Fruit fly (Drosophila melanogaster): ENCODE measurements around the gene hd.
A peak's percentile ranks its signal among the peaks of the same experiment; 100 is the strongest.

Gene hd

DNA sequence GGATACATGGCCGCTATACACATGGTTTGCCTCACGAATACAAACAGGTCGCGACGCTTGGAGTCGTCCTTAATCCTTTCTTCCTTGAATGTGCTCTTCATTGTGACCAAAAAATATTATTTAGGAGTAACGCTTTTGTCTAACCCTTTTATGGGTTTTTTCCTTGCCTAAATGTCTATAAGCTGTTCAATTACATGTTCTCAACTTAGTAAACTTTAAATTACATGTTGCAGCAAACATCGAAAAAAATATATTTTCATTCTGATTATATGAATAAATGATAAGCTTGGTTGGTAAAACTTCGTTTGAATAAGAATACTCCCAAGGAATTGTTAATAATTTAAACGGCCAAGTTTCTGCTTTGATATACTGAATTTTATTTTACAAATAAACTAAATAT is 24.3 kb upstream of the hd start, which contains the start of gene Or83a:
Gene Or83a, minus strand, starts transcription at position 101 of the 400 bp plus-strand sequence.
- TF ChIP-seq OdsH (GFP tag; optimal IDR thresholded peaks at IDR 0.05) (no peak), acj6 (GFP tag; optimal IDR thresholded peaks at IDR 0.05) (no peak), CG8119 (GFP tag; IDR thresholded peaks at IDR 0.05) (no peak), Eip93F (GFP tag; optimal IDR thresholded peaks at IDR 0.05) (no peak), svp (GFP tag) (no peak), Hr38 (GFP tag; optimal IDR thresholded peaks at IDR 0.05) (no peak), pdm3 (GFP tag; optimal IDR thresholded peaks at IDR 0.05) (no peak), CG3919 (GFP tag; optimal IDR thresholded peaks at IDR 0.05) (no peak), Sox15 (GFP tag; optimal IDR thresholded peaks at IDR 0.05) (no peak), fd85E (GFP tag; optimal IDR thresholded peaks at IDR 0.05) (no peak)

DNA sequence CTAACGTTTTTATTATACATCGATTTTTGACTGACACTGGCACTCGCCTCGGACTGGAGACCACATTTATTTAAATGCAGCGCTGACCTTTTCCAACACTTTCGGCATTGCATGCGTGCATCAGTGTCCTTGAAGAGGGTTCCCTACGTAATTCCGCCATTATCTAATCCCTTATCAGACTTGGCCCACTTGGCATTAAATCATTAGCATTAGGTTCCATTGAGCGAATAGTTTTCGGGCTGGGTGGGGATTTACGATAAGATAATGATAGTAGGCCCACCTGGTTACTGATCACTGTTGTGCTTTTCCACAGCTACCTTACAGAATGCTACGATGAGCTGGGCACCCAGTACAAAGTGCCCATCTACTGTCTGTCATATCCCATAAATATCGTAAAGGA is 20.4 kb upstream of the hd start:
- TF ChIP-seq Hr38 (GFP tag; optimal IDR thresholded peaks at IDR 0.05) (no peak), acj6 (GFP tag; optimal IDR thresholded peaks at IDR 0.05) (no peak), Eip78C (GFP tag) (no peak), net (GFP tag; optimal IDR thresholded peaks at IDR 0.05) (no peak), Hr4 (GFP tag; optimal IDR thresholded peaks at IDR 0.05) (no peak), CG6808 (GFP tag; optimal IDR thresholded peaks at IDR 0.05) (no peak)

DNA sequence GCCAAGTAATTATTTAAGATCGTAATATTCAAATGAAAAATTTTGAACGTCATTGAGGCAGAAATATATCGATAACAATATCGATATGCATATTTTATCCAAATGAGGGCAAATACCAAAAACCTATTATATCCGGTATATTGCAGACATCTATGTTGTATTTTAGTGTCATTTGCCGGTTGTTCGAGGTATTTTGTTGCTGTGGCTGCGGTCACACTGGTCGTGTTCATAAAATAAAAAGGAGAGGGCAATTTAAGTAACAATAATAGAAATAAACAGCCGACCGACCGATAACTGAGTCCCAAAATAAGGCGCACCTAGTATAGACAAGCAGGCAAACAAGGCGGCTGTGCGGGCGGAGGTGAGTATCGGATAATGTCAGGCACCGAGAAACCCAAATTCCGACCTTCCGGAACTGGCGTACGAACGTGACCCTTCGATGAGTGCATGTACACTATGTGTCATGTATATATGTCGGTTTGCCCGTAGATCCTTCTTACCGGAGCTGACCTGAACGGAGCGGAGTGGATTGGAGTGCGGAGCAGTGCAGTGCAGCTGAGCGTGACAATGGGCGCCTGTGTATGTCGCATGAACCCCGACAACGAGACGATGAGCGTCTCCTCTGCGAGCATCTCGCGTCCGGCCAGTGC is 19.1 kb upstream of the hd start, which contains the start of gene CG1172:
Gene CG1172, plus strand, starts transcription at position 181 of the 650 bp plus-strand sequence.
- peak; percentile 9 for TF ChIP-seq lz (GFP tag; optimal IDR thresholded peaks at IDR 0.05)
- no peak for TF ChIP-seq CG32006 (GFP tag; optimal IDR thresholded peaks at IDR 0.05)
- TF ChIP-seq Sox102F (GFP tag; optimal IDR thresholded peaks at IDR 0.05) = no peak
- peak; percentile 67 for TF ChIP-seq Eip78C (GFP tag)
- no peak for TF ChIP-seq Ets21C (GFP tag; optimal IDR thresholded peaks at IDR 0.05)
- no peak for TF ChIP-seq dac (GFP tag; optimal IDR thresholded peaks at IDR 0.05)
- TF ChIP-seq Sox14 (GFP tag; optimal IDR thresholded peaks at IDR 0.05) = peak; percentile 25
- TF ChIP-seq Met (GFP tag; optimal IDR thresholded peaks at IDR 0.05) = peak; percentile 9
- no peak for TF ChIP-seq Lpt (GFP tag; optimal IDR thresholded peaks at IDR 0.05)
- TF ChIP-seq Hr38 (GFP tag; optimal IDR thresholded peaks at IDR 0.05) = no peak
- no peak for TF ChIP-seq OdsH (GFP tag; optimal IDR thresholded peaks at IDR 0.05)
- no peak for TF ChIP-seq Smox (GFP tag; optimal IDR thresholded peaks at IDR 0.05)
- TF ChIP-seq svp (GFP tag) = peak; percentile 88
- peak; percentile 17 for TF ChIP-seq CG1621 (tag; optimal IDR thresholded peaks at IDR 0.05)
- no peak for TF ChIP-seq CG3919 (GFP tag; optimal IDR thresholded peaks at IDR 0.05)
- no peak for TF ChIP-seq cyc (GFP tag; optimal IDR thresholded peaks at IDR 0.05)
- TF ChIP-seq CG7368 (GFP tag; optimal IDR thresholded peaks at IDR 0.05) = no peak
- TF ChIP-seq CG31627 (GFP tag; optimal IDR thresholded peaks at IDR 0.05) = no peak
- no peak for TF ChIP-seq CG11762 (GFP tag; optimal IDR thresholded peaks at IDR 0.05; ENCODE audit: insufficient read depth)
- TF ChIP-seq pdm3 (GFP tag; optimal IDR thresholded peaks at IDR 0.05) = no peak
- TF ChIP-seq Blimp-1 (GFP tag; optimal IDR thresholded peaks at IDR 0.05) = no peak
- TF ChIP-seq salr (GFP tag; optimal IDR thresholded peaks at IDR 0.05) = no peak

DNA sequence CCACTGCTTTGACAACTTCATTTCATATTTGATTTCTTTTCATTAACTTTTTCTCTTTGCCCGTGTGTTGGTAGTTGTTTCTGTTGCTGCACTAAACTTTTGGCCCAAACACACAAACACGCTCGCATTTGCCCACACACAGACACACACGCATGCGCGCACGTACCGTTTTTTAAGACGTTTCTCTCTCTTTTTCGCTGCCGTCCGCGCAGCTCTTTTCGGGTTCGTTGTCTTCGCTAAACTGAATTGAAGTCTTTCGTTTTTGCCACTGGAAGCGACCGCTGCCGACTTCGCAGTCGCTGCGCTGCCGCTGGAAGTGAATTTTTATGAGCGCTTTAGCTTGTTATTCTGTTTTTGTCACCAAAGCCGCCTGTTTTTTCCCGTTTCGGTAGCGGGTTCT is 17.9 kb upstream of the hd start, which contains the start of gene kkv:
Gene kkv, minus strand, starts transcription at position 246 of the 400 bp plus-strand sequence.
- TF ChIP-seq fd85E (GFP tag; optimal IDR thresholded peaks at IDR 0.05) = no peak
- TF ChIP-seq svp (GFP tag) = no peak
- peak; percentile 39; the same call in 1 of the 3 replicates for TF ChIP-seq eg (GFP tag; IDR thresholded peaks at IDR 0.05)
- TF ChIP-seq Smox (GFP tag; optimal IDR thresholded peaks at IDR 0.05) = no peak
- no peak for TF ChIP-seq CG8119 (GFP tag; IDR thresholded peaks at IDR 0.05)

DNA sequence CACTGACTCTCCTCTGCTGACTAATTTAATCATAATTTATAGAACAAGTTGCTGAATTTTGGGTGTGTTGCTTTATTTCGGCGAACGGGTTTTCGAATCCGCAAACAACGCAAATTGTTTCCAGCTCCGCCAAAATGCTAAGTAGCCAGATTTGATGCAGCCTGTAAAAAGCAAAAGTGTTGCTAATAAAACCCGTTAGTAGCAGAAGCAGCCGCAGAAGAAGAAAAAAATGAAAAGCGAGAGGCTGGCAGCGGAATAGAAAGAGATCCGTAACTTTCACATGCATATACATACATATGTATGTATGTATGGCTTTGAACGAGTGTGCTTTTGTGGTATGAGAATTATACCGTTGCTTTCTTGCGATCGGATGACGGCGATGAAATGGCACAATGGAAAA is 17.3 kb upstream of the hd start:
- TF ChIP-seq vri (GFP tag; optimal IDR thresholded peaks at IDR 0.05) (no peak), Blimp-1 (GFP tag; optimal IDR thresholded peaks at IDR 0.05) (peak; percentile 61), Eip93F (GFP tag; optimal IDR thresholded peaks at IDR 0.05) (no peak), Lpt (GFP tag; optimal IDR thresholded peaks at IDR 0.05) (no peak), CG34406 (GFP tag; optimal IDR thresholded peaks at IDR 0.05) (no peak), esn (GFP tag; optimal IDR thresholded peaks at IDR 0.05) (no peak), CG10631 (GFP tag; optimal IDR thresholded peaks at IDR 0.05) (no peak)
